Fruit fly (Drosophila melanogaster): ENCODE data around the gene msn.

DNA sequence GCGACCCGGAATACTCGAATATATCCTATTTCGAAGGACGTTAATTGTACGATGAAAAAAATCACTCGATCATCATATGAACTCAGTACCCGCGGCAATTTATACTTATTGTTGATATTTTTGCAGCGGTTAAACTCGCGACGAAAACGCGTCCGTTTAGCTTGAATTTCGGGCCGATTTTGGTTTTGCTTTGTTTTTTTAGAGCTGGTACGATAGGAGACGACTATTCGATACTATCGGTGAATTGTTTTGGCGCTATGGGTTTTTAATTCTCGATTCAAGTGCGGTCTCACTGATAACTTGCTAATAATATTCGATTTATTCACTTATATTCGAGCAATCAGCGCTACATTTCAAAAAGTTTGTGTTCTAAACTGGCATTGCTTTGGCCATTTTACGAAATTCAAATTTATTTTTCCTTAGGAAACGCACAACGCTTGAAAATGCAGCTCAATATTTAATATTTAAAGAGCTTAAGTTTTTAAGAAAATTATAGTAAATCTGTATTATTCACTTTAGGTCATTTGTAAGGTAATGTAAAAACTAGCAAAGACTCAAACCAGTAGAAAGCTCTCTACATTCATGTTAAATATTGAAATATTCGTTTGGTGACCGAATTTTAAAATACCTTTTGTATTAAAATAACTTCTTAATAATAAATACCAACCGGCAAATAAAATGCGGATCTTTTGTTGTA lies 32.1 kb downstream of the msn start, which contains the start of gene Spn:
- TF ChIP-seq cic (GFP tag; optimal IDR thresholded peaks at IDR 0.05), result peak; percentile 33
- TF ChIP-seq Hr96 (GFP tag; optimal IDR thresholded peaks at IDR 0.05), result no peak
- no peak for TF ChIP-seq CG1620 (GFP tag; optimal IDR thresholded peaks at IDR 0.05)
- no peak for TF ChIP-seq pad (GFP tag; optimal IDR thresholded peaks at IDR 0.05)
- TF ChIP-seq CG33017 (tag; optimal IDR thresholded peaks at IDR 0.05), result peak; percentile 45
- TF ChIP-seq CG7045 (GFP tag; optimal IDR thresholded peaks at IDR 0.05), result peak; percentile 30
- peak; percentile 19 for TF ChIP-seq CG12768 (GFP tag; optimal IDR thresholded peaks at IDR 0.05)
- no peak for TF ChIP-seq toe (GFP tag; optimal IDR thresholded peaks at IDR 0.05)
- TF ChIP-seq CG11617 (GFP tag; optimal IDR thresholded peaks at IDR 0.05), result peak; percentile 6
- TF ChIP-seq Clk (GFP tag; optimal IDR thresholded peaks at IDR 0.05), result no peak
- peak; percentile 36 for TF ChIP-seq Crg-1 (GFP tag; optimal IDR thresholded peaks at IDR 0.05)
- peak; percentile 36 for TF ChIP-seq CG7101 (tag; optimal IDR thresholded peaks at IDR 0.05)

Data from whole organism, adult.